Worm (Caenorhabditis elegans) whole organism, midembryonic: ENCODE measurements around the gene C53A5.17.

Source experiments
- T22C8.4 ChIP-seq: fragments of 200-800 bp; sonication (Bioruptor generic); IDR thresholded peaks from 2 replicates; pipeline ENCODE4 v1.3.6; 2022; ENCODE audit warnings: missing genetic modification characterization, missing compliant biosample characterization
- cog-1 ChIP-seq: sonication (generic microtip); optimal IDR thresholded peaks from 2 replicates; lab custom pipeline; 2016; ENCODE audit warnings: missing genetic modification characterization, missing compliant biosample characterization
- flt-1 ChIP-seq: fragments of 200-800 bp; sonication (Bioruptor generic); IDR thresholded peaks from 2 replicates; pipeline ENCODE4 v1.3.6; 2022; ENCODE audit warnings: missing genetic modification characterization, missing compliant biosample characterization
- klf-2 ChIP-seq: fragments of 200-800 bp; sonication (Bioruptor generic); conservative IDR thresholded peaks from 2 replicates; pipeline ENCODE4 v1.3.6; 2022; ENCODE audit warnings: missing genetic modification reagents, missing genetic modification characterization, missing compliant biosample characterization
- med-1 ChIP-seq: sonication (generic microtip); optimal IDR thresholded peaks from 2 replicates; lab custom pipeline; 2017; ENCODE audit warnings: missing genetic modification characterization, mild to moderate bottlenecking, missing compliant biosample characterization, antibody characterized with exemption, missing genetic modification reagents; ENCODE audit not compliant: insufficient read depth
- ref-1 ChIP-seq: fragments of 200-800 bp; sonication (Bioruptor generic); conservative IDR thresholded peaks from 2 replicates; pipeline ENCODE4 v1.3.6; 2022; ENCODE audit warnings: missing genetic modification reagents, missing genetic modification characterization, missing compliant biosample characterization
- tab-1 ChIP-seq: fragments of 200-800 bp; sonication (Bioruptor generic); IDR thresholded peaks from 2 replicates; pipeline ENCODE4 v1.3.6; 2022; ENCODE audit warnings: missing genetic modification characterization, missing compliant biosample characterization
- ztf-23 ChIP-seq: fragments of 200-800 bp; sonication (Bioruptor generic); IDR thresholded peaks from 2 replicates; pipeline ENCODE4 v1.3.6; 2022; ENCODE audit warnings: missing genetic modification reagents, missing genetic modification characterization, missing compliant biosample characterization
- ztf-29 ChIP-seq: fragments of 200-800 bp; sonication (Bioruptor generic); IDR thresholded peaks from 2 replicates; pipeline ENCODE4 v1.3.6; 2022; ENCODE audit warnings: missing genetic modification reagents, missing genetic modification characterization, missing compliant biosample characterization

C53A5.17 gene

ce11 chrV:14521000-14521399 is at the start of gene C53A5.17:
Gene C53A5.17, minus strand, starts transcription at chrV:14521100.
- TF ChIP-seq cog-1 (tag; lab: Kevin White, UChicago) (no peak), klf-2 (GFP tag; lab: Robert Waterston, UW) (no peak), ref-1 (no peak), tab-1 (GFP tag; lab: Robert Waterston, UW) (no peak), med-1 (no peak), ztf-23 (GFP tag; lab: Robert Waterston, UW) (no peak), flt-1 (GFP tag; lab: Robert Waterston, UW) (no peak)

- no peak for TF ChIP-seq flt-1 (GFP tag; lab: Robert Waterston, UW)
- TF ChIP-seq T22C8.4 (GFP tag; lab: Robert Waterston, UW), result no peak
- no peak for TF ChIP-seq tab-1 (GFP tag; lab: Robert Waterston, UW)
- no peak for TF ChIP-seq ztf-23 (GFP tag; lab: Robert Waterston, UW)
- no peak for TF ChIP-seq ztf-29 (GFP tag; lab: Robert Waterston, UW)
- TF ChIP-seq med-1, result no peak
- no peak for TF ChIP-seq ref-1
- TF ChIP-seq klf-2 (GFP tag; lab: Robert Waterston, UW), result no peak
- TF ChIP-seq cog-1 (tag; lab: Kevin White, UChicago), result no peak
These were observed 41.7 kb upstream of the C53A5.17 start, which contains the start of gene C53A5.11 for ce11 chrV:14562589-14562988. Gene C53A5.11, plus strand, starts transcription at chrV:14562889.

- TF ChIP-seq klf-2 (GFP tag; lab: Robert Waterston, UW) (no peak), tab-1 (GFP tag; lab: Robert Waterston, UW) (no peak), med-1 (no peak), cog-1 (tag; lab: Kevin White, UChicago) (no peak), ref-1 (no peak), flt-1 (GFP tag; lab: Robert Waterston, UW) (no peak), ztf-29 (GFP tag; lab: Robert Waterston, UW) (no peak)
These were observed 38.4 kb upstream of the C53A5.17 start, which contains the start of gene srt-32 for ce11 chrV:14559312-14559711. Gene srt-32, plus strand, starts transcription at chrV:14559612.

- TF ChIP-seq tab-1 (GFP tag; lab: Robert Waterston, UW) (no peak), klf-2 (GFP tag; lab: Robert Waterston, UW) (no peak), cog-1 (tag; lab: Kevin White, UChicago) (no peak), med-1 (no peak), flt-1 (GFP tag; lab: Robert Waterston, UW) (no peak), ref-1 (no peak), T22C8.4 (GFP tag; lab: Robert Waterston, UW) (no peak), ztf-29 (GFP tag; lab: Robert Waterston, UW) (no peak), ztf-23 (GFP tag; lab: Robert Waterston, UW) (no peak)
These were observed 37.9 kb upstream of the C53A5.17 start, which contains the start of gene C53A5.9 for ce11 chrV:14558757-14559156. Gene C53A5.9, minus strand, starts transcription at chrV:14558857.

- no peak for TF ChIP-seq ztf-29 (GFP tag; lab: Robert Waterston, UW)
- TF ChIP-seq tab-1 (GFP tag; lab: Robert Waterston, UW), result no peak
- TF ChIP-seq klf-2 (GFP tag; lab: Robert Waterston, UW), result no peak
- no peak for TF ChIP-seq T22C8.4 (GFP tag; lab: Robert Waterston, UW)
- no peak for TF ChIP-seq cog-1 (tag; lab: Kevin White, UChicago)
- TF ChIP-seq ztf-23 (GFP tag; lab: Robert Waterston, UW), result no peak
- no peak for TF ChIP-seq med-1
- TF ChIP-seq flt-1 (GFP tag; lab: Robert Waterston, UW), result no peak
- TF ChIP-seq ref-1, result no peak
These were observed 35.3 kb upstream of the C53A5.17 start, which contains the start of gene srg-47 for ce11 chrV:14556187-14556586. Gene srg-47, minus strand, starts transcription at chrV:14556287.

- no peak for TF ChIP-seq med-1
- no peak for TF ChIP-seq flt-1 (GFP tag; lab: Robert Waterston, UW)
- no peak for TF ChIP-seq ref-1
These were observed 27.6 kb upstream of the C53A5.17 start for ce11 chrV:14548510-14548909.

ce11 chrV:14546569-14546968 is 25.7 kb upstream of the C53A5.17 start, which contains the start of gene C53A5.13:
Gene C53A5.13, plus strand, starts transcription at chrV:14546869.
- no peak for TF ChIP-seq flt-1 (GFP tag; lab: Robert Waterston, UW)
- TF ChIP-seq klf-2 (GFP tag; lab: Robert Waterston, UW), result no peak
- TF ChIP-seq T22C8.4 (GFP tag; lab: Robert Waterston, UW), result no peak
- TF ChIP-seq cog-1 (tag; lab: Kevin White, UChicago), result no peak
- TF ChIP-seq ztf-29 (GFP tag; lab: Robert Waterston, UW), result no peak
- no peak for TF ChIP-seq med-1
- no peak for TF ChIP-seq ref-1

- peak; percentile 3 for TF ChIP-seq cog-1 (tag; lab: Kevin White, UChicago)
- no peak for TF ChIP-seq med-1
- no peak for TF ChIP-seq T22C8.4 (GFP tag; lab: Robert Waterston, UW)
These were observed 24.9 kb upstream of the C53A5.17 start, which contains the start of gene rike-1 for ce11 chrV:14545816-14546283. Gene rike-1, minus strand, starts transcription at chrV:14545866.

ce11 chrV:14542138-14542537 is 21.2 kb upstream of the C53A5.17 start:
- TF ChIP-seq ref-1 (no peak), ztf-29 (GFP tag; lab: Robert Waterston, UW) (no peak), cog-1 (tag; lab: Kevin White, UChicago) (no peak), flt-1 (GFP tag; lab: Robert Waterston, UW) (no peak), tab-1 (GFP tag; lab: Robert Waterston, UW) (no peak)

ce11 chrV:14540932-14541331 is 20.0 kb upstream of the C53A5.17 start:
- no peak for TF ChIP-seq tab-1 (GFP tag; lab: Robert Waterston, UW)
- no peak for TF ChIP-seq klf-2 (GFP tag; lab: Robert Waterston, UW)
- TF ChIP-seq ztf-29 (GFP tag; lab: Robert Waterston, UW), result no peak
- TF ChIP-seq flt-1 (GFP tag; lab: Robert Waterston, UW), result no peak
- no peak for TF ChIP-seq ztf-23 (GFP tag; lab: Robert Waterston, UW)
- no peak for TF ChIP-seq ref-1
- TF ChIP-seq cog-1 (tag; lab: Kevin White, UChicago), result no peak
- TF ChIP-seq med-1, result no peak
- TF ChIP-seq T22C8.4 (GFP tag; lab: Robert Waterston, UW), result no peak
